Fruit fly (Drosophila melanogaster): ENCODE data around the gene CG15864.

The CG15864 gene

dm6 chr3R:8292034-8292433 is 43.8 kb downstream of the CG15864 start, which contains the start of gene CG31463 (continued):
- TF ChIP-seq CG10959 (GFP tag; IDR thresholded peaks at IDR 0.05) (no peak), CG6765 (GFP tag; optimal IDR thresholded peaks at IDR 0.05) (no peak), sug (tag; optimal IDR thresholded peaks at IDR 0.05) (no peak), Poxn (GFP tag; IDR thresholded peaks at IDR 0.05) (no peak), exex (tag; optimal IDR thresholded peaks at IDR 0.05) (peak; percentile 81), usp (GFP tag; optimal IDR thresholded peaks at IDR 0.05) (no peak), CG34376 (GFP tag; optimal IDR thresholded peaks at IDR 0.05) (peak; percentile 61), CG7839 (tag; optimal IDR thresholded peaks at IDR 0.05) (no peak)
